Worm (Caenorhabditis elegans): Measurements from ENCODE around the gene C38D4.7.

DNA sequence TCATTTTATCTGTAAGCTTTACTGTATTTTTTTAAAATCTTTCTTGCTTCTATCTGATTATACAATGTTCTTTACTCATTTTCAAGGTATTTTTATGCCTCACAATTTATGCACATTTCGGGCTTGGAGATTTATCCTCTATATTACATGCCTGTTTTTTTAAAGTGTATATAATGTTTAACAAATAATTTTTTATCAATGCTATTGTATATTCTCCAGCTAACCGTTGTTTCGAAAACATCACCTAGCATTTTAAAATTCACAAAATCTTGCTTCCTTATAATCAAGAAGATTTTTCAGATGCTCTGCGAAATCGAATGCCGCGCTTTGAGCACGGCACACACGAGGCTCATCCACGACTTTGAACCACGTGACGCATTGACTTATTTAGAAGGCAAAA, 40.9 kb upstream of the C38D4.7 start, which contains the start of gene ced-4:
- TF ChIP-seq hmg-4 (GFP tag; optimal IDR thresholded peaks at IDR 0.05) (no peak), tbx-11 (GFP tag; IDR thresholded peaks at IDR 0.05) (no peak), B0310.2 (tag; optimal IDR thresholded peaks at IDR 0.05) (no peak), aly-1 (tag; optimal IDR thresholded peaks at IDR 0.05) (no peak), flt-1 (GFP tag; IDR thresholded peaks at IDR 0.05) (no peak), pes-1 (GFP tag; IDR thresholded peaks at IDR 0.05) (no peak), ceh-13 (GFP tag; optimal IDR thresholded peaks at IDR 0.05) (no peak), ama-1 (optimal IDR thresholded peaks at IDR 0.05) (no peak), F13C5.2 (tag; optimal IDR thresholded peaks at IDR 0.05) (no peak), hnd-1 (tag; optimal IDR thresholded peaks at IDR 0.05) (no peak), sea-1 (GFP tag; conservative IDR thresholded peaks at IDR 0.05) (no peak)
